Fruit fly (Drosophila melanogaster): Measurements from ENCODE around the gene CG6527.

DNA sequence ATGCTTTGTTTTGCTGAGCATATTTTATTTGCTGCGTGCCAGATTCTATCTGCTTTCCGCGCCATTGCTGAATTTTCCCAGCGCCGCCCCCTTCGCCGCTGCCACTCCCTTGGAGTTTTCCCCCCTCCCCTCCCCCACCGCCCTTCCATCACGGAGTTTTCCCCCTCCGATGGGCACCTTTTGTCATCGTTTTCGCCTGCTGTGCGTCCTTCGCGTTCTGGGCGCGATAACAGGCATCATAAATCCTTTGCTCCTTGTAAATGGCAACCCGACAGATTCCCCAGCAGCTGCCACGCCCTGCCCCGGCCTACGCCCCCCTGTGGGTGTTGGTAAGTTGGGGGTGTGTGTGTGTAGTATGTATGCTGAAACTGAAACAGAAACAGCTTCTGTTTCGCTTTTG is 45.5 kb downstream of the CG6527 start:
- TF ChIP-seq CTCF (optimal IDR thresholded peaks at IDR 0.05): no peak
- no peak for TF ChIP-seq CG8478 (optimal IDR thresholded peaks at IDR 0.05)
